Fruit fly (Drosophila melanogaster) whole organism, pupa: ENCODE data around the gene yellow-e2.

Source experiments
- CG10348 ChIP-seq: fragments of 200-800 bp; sonication (Bioruptor generic); IDR thresholded peaks from 2 replicates; pipeline ENCODE4 v1.3.6; 2022; ENCODE audit warnings: missing biosample characterization, missing genetic modification characterization
- CG12605 ChIP-seq: fragments of 200-800 bp; sonication (Bioruptor generic); IDR thresholded peaks from 2 replicates; pipeline ENCODE4 v1.3.6; 2022; ENCODE audit warnings: missing biosample characterization, missing genetic modification characterization
- CG13204 ChIP-seq: fragments of 200-800 bp; sonication (Bioruptor generic); optimal IDR thresholded peaks from 2 replicates; lab custom pipeline; 2018; ENCODE audit warnings: missing biosample characterization, mild to moderate bottlenecking, missing genetic modification characterization, moderate library complexity
- CG14655 ChIP-seq: fragments of 200-800 bp; sonication (Bioruptor generic); optimal IDR thresholded peaks from 3 replicates; lab custom pipeline; 2017; ENCODE audit warnings: mild to moderate bottlenecking, missing biosample characterization, missing genetic modification reagents, missing genetic modification characterization
- CG15710 ChIP-seq: fragments of 200-800 bp; sonication (Bioruptor generic); optimal IDR thresholded peaks from 2 replicates; lab custom pipeline; 2018; ENCODE audit warnings: missing biosample characterization, mild to moderate bottlenecking, missing genetic modification characterization, moderate library complexity
- CG17806 ChIP-seq: fragments of 200-800 bp; sonication (Bioruptor generic); optimal IDR thresholded peaks from 2 replicates; lab custom pipeline; 2018; ENCODE audit warnings: missing biosample characterization, mild to moderate bottlenecking, missing genetic modification characterization, moderate library complexity
- CG32121 ChIP-seq: fragments of 200-800 bp; sonication (Bioruptor generic); IDR thresholded peaks from 2 replicates; pipeline ENCODE4 v1.3.6; 2022; ENCODE audit warnings: missing biosample characterization, missing genetic modification characterization
- CG34367 ChIP-seq: fragments of 200-800 bp; sonication (Bioruptor generic); optimal IDR thresholded peaks from 2 replicates; lab custom pipeline; 2018; ENCODE audit warnings: missing biosample characterization, mild to moderate bottlenecking, missing genetic modification characterization
- CG4496 ChIP-seq: fragments of 200-800 bp; sonication (Bioruptor generic); IDR thresholded peaks from 3 replicates; pipeline ENCODE4 v1.3.6; 2022; ENCODE audit warnings: missing biosample characterization, missing genetic modification characterization
- CG8159 ChIP-seq: fragments of 200-800 bp; sonication (Bioruptor generic); optimal IDR thresholded peaks from 3 replicates; lab custom pipeline; 2018; ENCODE audit warnings: missing biosample characterization, mild to moderate bottlenecking, missing genetic modification characterization, moderate library complexity
- CG8301 ChIP-seq: fragments of 200-800 bp; sonication (Bioruptor generic); optimal IDR thresholded peaks from 2 replicates; lab custom pipeline; 2018; ENCODE audit warnings: missing biosample characterization, mild to moderate bottlenecking, missing genetic modification characterization
- CG9948 ChIP-seq: fragments of 200-800 bp; sonication (Bioruptor generic); optimal IDR thresholded peaks from 2 replicates; lab custom pipeline; 2018; ENCODE audit warnings: missing biosample characterization, mild to moderate bottlenecking, missing genetic modification characterization, moderate library complexity
- D1 ChIP-seq: fragments of 200-800 bp; sonication (Bioruptor generic); optimal IDR thresholded peaks from 2 replicates; lab custom pipeline; 2018; ENCODE audit warnings: missing biosample characterization, mild to moderate bottlenecking, missing genetic modification characterization, moderate library complexity
- EcR ChIP-seq: fragments of 200-800 bp; sonication (Bioruptor generic); optimal IDR thresholded peaks from 3 replicates; lab custom pipeline; 2019; ENCODE audit warnings: missing biosample characterization, missing genetic modification characterization, mild to moderate bottlenecking, moderate library complexity, missing genetic modification reagents
- Ets98B ChIP-seq: fragments of 200-800 bp; sonication (Bioruptor generic); IDR thresholded peaks from 2 replicates; pipeline ENCODE4 v1.3.6; 2022; ENCODE audit warnings: missing biosample characterization, missing genetic modification characterization
- Pif1A ChIP-seq: fragments of 200-800 bp; sonication (Bioruptor generic); optimal IDR thresholded peaks from 3 replicates; lab custom pipeline; 2016; ENCODE audit warnings: missing biosample characterization, missing genetic modification characterization
- Pif1B ChIP-seq: fragments of 200-800 bp; sonication (Bioruptor generic); optimal IDR thresholded peaks from 3 replicates; lab custom pipeline; 2016; ENCODE audit warnings: missing biosample characterization, missing genetic modification characterization
- Snoo ChIP-seq: fragments of 200-800 bp; sonication (Bioruptor generic); optimal IDR thresholded peaks from 3 replicates; lab custom pipeline; 2017; ENCODE audit warnings: missing biosample characterization, mild to moderate bottlenecking, missing genetic modification characterization, inconsistent platforms
- fd96Ca ChIP-seq: fragments of 200-800 bp; sonication (Bioruptor generic); IDR thresholded peaks from 3 replicates; pipeline ENCODE4 v1.3.6; 2022; ENCODE audit warnings: missing biosample characterization, missing genetic modification characterization
- gl ChIP-seq: fragments of 200-800 bp; sonication (Bioruptor generic); optimal IDR thresholded peaks from 2 replicates; lab custom pipeline; 2018; ENCODE audit warnings: missing biosample characterization, mild to moderate bottlenecking, missing genetic modification characterization
- rn ChIP-seq: fragments of 200-800 bp; sonication (Bioruptor generic); IDR thresholded peaks from 2 replicates; pipeline ENCODE4 v1.3.6; 2022; ENCODE audit warnings: missing biosample characterization, missing genetic modification characterization

The yellow-e2 gene

dm6 chr3R:13388160-13388870, 18.5 kb downstream of the yellow-e2 start, which contains the start of gene CG9799:
CG9799 (minus strand) TSS chr3R:13388709.
- TF ChIP-seq Ets98B (GFP tag; lab: Robert Waterston, UW) (no peak), CG34367 (tag; lab: Kevin White, UChicago) (no peak), EcR (GFP tag; lab: Kevin White, UChicago) (no peak), gl (tag; lab: Kevin White, UChicago) (no peak), CG14655 (GFP tag; lab: Kevin White, UChicago) (no peak), D1 (tag; lab: Kevin White, UChicago) (no peak)

dm6 chr3R:13385105-13385504, 21.7 kb downstream of the yellow-e2 start:
- no peak for TF ChIP-seq Pif1A (GFP tag; lab: Kevin White, UChicago)
- TF ChIP-seq Snoo, result no peak
- no peak for TF ChIP-seq D1 (tag; lab: Kevin White, UChicago)
- no peak for TF ChIP-seq rn
- no peak for TF ChIP-seq CG17806 (tag; lab: Kevin White, UChicago)
- TF ChIP-seq CG9948 (tag; lab: Kevin White, UChicago), result no peak
- TF ChIP-seq CG4496, result no peak
- TF ChIP-seq, all 21 proteins: peak for 0

dm6 chr3R:13382656-13383142, 24.1 kb downstream of the yellow-e2 start:
- TF ChIP-seq gl (tag; lab: Kevin White, UChicago), result peak; percentile 1
- no peak for TF ChIP-seq CG13204
- TF ChIP-seq Ets98B (GFP tag; lab: Robert Waterston, UW), result no peak; the same call in 1 of the 2 replicates
- TF ChIP-seq CG12605 (GFP tag; lab: Robert Waterston, UW), result no peak
- TF ChIP-seq CG4496, result 0 out of 3 replicates have a peak, but pooled peaks have one; percentile 27
- TF ChIP-seq CG15710, result peak; percentile 8
- TF ChIP-seq EcR (GFP tag; lab: Kevin White, UChicago), result peak; percentile 6

- TF ChIP-seq Ets98B (GFP tag; lab: Robert Waterston, UW) (peak; percentile 22; the same call in 1 of the 2 replicates), Pif1A (GFP tag; lab: Kevin White, UChicago) (no peak), CG10348 (GFP tag; lab: Robert Waterston, UW) (no peak), CG8159 (tag; lab: Kevin White, UChicago) (peak; percentile 19), CG32121 (GFP tag; lab: Robert Waterston, UW) (no peak; the same call in 1 of the 2 replicates), D1 (tag; lab: Kevin White, UChicago) (no peak), CG9948 (tag; lab: Kevin White, UChicago) (no peak), CG17806 (tag; lab: Kevin White, UChicago) (peak; percentile 13), Pif1B (no peak), CG15710 (peak; percentile 51), CG8301 (tag; lab: Kevin White, UChicago) (no peak), CG34367 (tag; lab: Kevin White, UChicago) (peak; percentile 32)
Measured at dm6 chr3R:13381744-13382435, 24.9 kb downstream of the yellow-e2 start, which contains the start of the genes mRpS21 and Droj2. mRpS21 (minus strand) TSS chr3R:13381809. Droj2 (plus strand) TSS chr3R:13382106.

- TF ChIP-seq CG10348 (GFP tag; lab: Robert Waterston, UW) (no peak), D1 (tag; lab: Kevin White, UChicago) (no peak), Pif1B (no peak), CG4496 (no peak), CG34367 (tag; lab: Kevin White, UChicago) (no peak), CG9948 (tag; lab: Kevin White, UChicago) (no peak), fd96Ca (GFP tag; lab: Robert Waterston, UW) (no peak), EcR (GFP tag; lab: Kevin White, UChicago) (no peak), CG13204 (no peak), CG14655 (GFP tag; lab: Kevin White, UChicago) (no peak), CG8301 (tag; lab: Kevin White, UChicago) (no peak), rn (no peak), gl (tag; lab: Kevin White, UChicago) (no peak), CG32121 (GFP tag; lab: Robert Waterston, UW) (no peak), Pif1A (GFP tag; lab: Kevin White, UChicago) (no peak)
Measured at dm6 chr3R:13379675-13380074, 27.1 kb downstream of the yellow-e2 start, which contains the start of the genes CG9813 and CG8870. CG9813 (minus strand) TSS chr3R:13379775. CG8870 (plus strand) TSS chr3R:13379842.

dm6 chr3R:13374913-13375312, 31.9 kb downstream of the yellow-e2 start:
- no peak for TF ChIP-seq Snoo
- 0 out of 3 replicates have a peak, but pooled peaks have one; percentile 31 for TF ChIP-seq CG4496
- TF ChIP-seq rn, result no peak
- no peak for TF ChIP-seq gl (tag; lab: Kevin White, UChicago)
- TF ChIP-seq EcR (GFP tag; lab: Kevin White, UChicago), result no peak
- no peak for TF ChIP-seq Pif1A (GFP tag; lab: Kevin White, UChicago)
- no peak for TF ChIP-seq CG15710
- TF ChIP-seq CG10348 (GFP tag; lab: Robert Waterston, UW), result no peak
- TF ChIP-seq CG8159 (tag; lab: Kevin White, UChicago), result peak; percentile 45
- no peak for TF ChIP-seq CG17806 (tag; lab: Kevin White, UChicago)
- TF ChIP-seq Ets98B (GFP tag; lab: Robert Waterston, UW), result no peak
- no peak for TF ChIP-seq CG12605 (GFP tag; lab: Robert Waterston, UW)
- TF ChIP-seq CG8301 (tag; lab: Kevin White, UChicago), result no peak
- no peak for TF ChIP-seq CG32121 (GFP tag; lab: Robert Waterston, UW)
- TF ChIP-seq Pif1B, result no peak
- TF ChIP-seq CG13204, result no peak
- TF ChIP-seq fd96Ca (GFP tag; lab: Robert Waterston, UW), result no peak
- peak; percentile 22 for TF ChIP-seq CG14655 (GFP tag; lab: Kevin White, UChicago)
- no peak for TF ChIP-seq D1 (tag; lab: Kevin White, UChicago)
- TF ChIP-seq CG9948 (tag; lab: Kevin White, UChicago), result no peak
- TF ChIP-seq CG34367 (tag; lab: Kevin White, UChicago), result no peak
